Fruit fly (Drosophila melanogaster) S2 (cell line): Measurements from ENCODE around the gene CG32192.

Experiments
- CG8478 ChIP-seq: fragments of >200 bp; optimal IDR thresholded peaks from 2 replicates; lab custom pipeline; 2018
- CTCF ChIP-seq, 2 experiments: fragments of >200 bp; optimal IDR thresholded peaks; 2 replicates each; lab custom pipeline; 2018

dm6 chr3L:18013186-18013921 lies 26.8 kb upstream of the CG32192 start:
- TF ChIP-seq CTCF (optimal IDR thresholded peaks at IDR 0.05; lab: Kevin White, UChicago): no peak
- TF ChIP-seq CG8478 (lab: Kevin White, UChicago): no peak
